Comparison of ENCODE assay signal across 2 worm cellular contexts in the genomic region with DNA sequence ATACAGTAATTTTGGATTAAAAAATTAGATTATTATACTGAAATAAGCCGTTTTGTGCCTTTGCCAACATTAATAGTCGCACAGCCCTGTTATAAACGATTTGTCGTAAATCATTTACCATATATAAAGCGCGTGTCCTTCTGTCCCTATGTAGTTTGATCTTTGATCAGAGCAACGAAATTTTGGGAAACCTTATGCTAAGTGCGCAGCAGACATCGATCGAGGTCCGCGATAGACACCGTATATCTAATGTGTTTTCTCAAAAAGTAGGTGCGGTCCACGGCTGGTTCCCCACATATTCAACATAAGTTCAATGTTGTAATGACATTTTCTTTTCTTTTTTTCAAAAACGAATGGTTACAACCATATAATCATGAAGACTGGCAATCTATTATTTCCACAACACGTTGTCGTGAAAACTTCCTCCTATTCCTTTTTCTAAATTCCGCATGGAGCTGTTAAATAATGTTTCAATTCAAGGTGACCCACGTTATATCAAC.
TF ChIP-seq lines count a peak whose summit lies in the region.

A gene (plus strand): TSS at position 450 of the 500 bp plus-strand sequence.

TF ChIP-seq in whole organism, L4 larva, 104 proteins besides CTCF, POLR2A, EP300 and RAD21:
- TF ChIP-seq snpc-1.2 (GFP tag; IDR thresholded peaks at IDR 0.05; lab: Robert Waterston, UW), result peak; percentile 66

TF ChIP-seq in whole organism, young adult, 124 proteins besides CTCF, POLR2A, EP300 and RAD21:
- TF ChIP-seq hmg-1.2 (GFP tag; IDR thresholded peaks at IDR 0.05; lab: Robert Waterston, UW), result peak; percentile 65
- peak; percentile 25 for TF ChIP-seq snpc-1.1 (tag; optimal IDR thresholded peaks at IDR 0.05; lab: Kevin White, UChicago; ENCODE audit: insufficient read depth)
- TF ChIP-seq attf-6 (GFP tag; IDR thresholded peaks at IDR 0.05; lab: Robert Waterston, UW), result peak; percentile 82
- TF ChIP-seq snpc-4 (GFP tag; optimal IDR thresholded peaks at IDR 0.05; lab: Kevin White, UChicago), result peak; percentile 39
- TF ChIP-seq snpc-4 (tag; optimal IDR thresholded peaks at IDR 0.05; lab: Kevin White, UChicago), result peak in 3 of 4 experiments; percentile 35 to 90 (median 78)
